Worm (Caenorhabditis elegans) whole organism, L3 larva: ENCODE results near the gene T01D3.1.

Experiments
- R02D3.7 ChIP-seq: fragments of 150-350 bp; optimal IDR thresholded peaks from 2 replicates; lab custom pipeline; 2014; ENCODE audit warnings: missing biosample characterization, missing genetic modification characterization
- aly-2 ChIP-seq: fragments of 150-350 bp; optimal IDR thresholded peaks from 2 replicates; lab custom pipeline; 2014; ENCODE audit warnings: missing biosample characterization, missing genetic modification characterization
- ama-1 ChIP-seq: fragments of 150-350 bp; optimal IDR thresholded peaks from 2 replicates; lab custom pipeline; 2018
- ceh-16 ChIP-seq: sonication (generic microtip); optimal IDR thresholded peaks from 2 replicates; lab custom pipeline; 2017; ENCODE audit warnings: missing biosample characterization, missing genetic modification characterization
- ceh-28 ChIP-seq: fragments of 150-350 bp; optimal IDR thresholded peaks from 2 replicates; lab custom pipeline; 2014; ENCODE audit warnings: missing biosample characterization, missing genetic modification reagents, missing genetic modification characterization
- ceh-82 ChIP-seq: fragments of 150-350 bp; optimal IDR thresholded peaks from 2 replicates; lab custom pipeline; 2014; ENCODE audit warnings: missing biosample characterization, missing genetic modification characterization
- ceh-9 ChIP-seq: sonication (generic microtip); optimal IDR thresholded peaks from 2 replicates; lab custom pipeline; 2018; ENCODE audit warnings: missing biosample characterization, missing genetic modification characterization
- daf-12 ChIP-seq: fragments of 150-350 bp; optimal IDR thresholded peaks from 2 replicates; lab custom pipeline; 2014; ENCODE audit warnings: missing biosample characterization, missing genetic modification reagents, missing genetic modification characterization
- egl-27 ChIP-seq: sonication (generic microtip); optimal IDR thresholded peaks from 4 replicates; lab custom pipeline; 2017; ENCODE audit warnings: missing biosample characterization, missing genetic modification reagents, missing genetic modification characterization
- egl-5 ChIP-seq: fragments of 150-350 bp; optimal IDR thresholded peaks from 2 replicates; lab custom pipeline; 2017; ENCODE audit warnings: missing biosample characterization, missing genetic modification reagents, missing genetic modification characterization, inconsistent platforms
- elt-1 ChIP-seq: fragments of 150-350 bp; optimal IDR thresholded peaks from 2 replicates; lab custom pipeline; 2014; ENCODE audit warnings: missing biosample characterization, missing genetic modification characterization
- elt-3 ChIP-seq, 3 experiments: fragments of 150-350 bp in 1 of 3; sonication (generic microtip) in 2 of 3; optimal IDR thresholded peaks; 2 replicates in 2 of 3; 4 replicates in 1 of 3; lab custom pipeline; 2014 to 2017; ENCODE audit warnings: missing biosample characterization in 3 of 3, missing genetic modification characterization in 3 of 3
- eor-1 ChIP-seq, 2 experiments: fragments of 150-350 bp; optimal IDR thresholded peaks; 2 replicates each; lab custom pipeline; 2014 to 2018; ENCODE audit warnings: missing biosample characterization in 2 of 2, missing genetic modification characterization in 2 of 2
- fkh-10 ChIP-seq: sonication (generic microtip); optimal IDR thresholded peaks from 2 replicates; lab custom pipeline; 2017; ENCODE audit warnings: missing biosample characterization, missing genetic modification reagents, missing genetic modification characterization
- fkh-2 ChIP-seq: fragments of 150-350 bp; optimal IDR thresholded peaks from 2 replicates; lab custom pipeline; 2014; ENCODE audit warnings: missing biosample characterization, missing genetic modification reagents, missing genetic modification characterization
- fos-1 ChIP-seq: fragments of 150-350 bp; optimal IDR thresholded peaks from 2 replicates; lab custom pipeline; 2014; ENCODE audit warnings: missing biosample characterization, missing genetic modification characterization
- hmg-11 ChIP-seq: sonication (generic microtip); optimal IDR thresholded peaks from 2 replicates; lab custom pipeline; 2016; ENCODE audit warnings: missing genetic modification characterization, missing compliant biosample characterization
- jun-1 ChIP-seq: fragments of 150-350 bp; optimal IDR thresholded peaks from 2 replicates; lab custom pipeline; 2014; ENCODE audit warnings: missing biosample characterization, missing genetic modification reagents, missing genetic modification characterization
- lin-15B ChIP-seq: fragments of 150-350 bp; optimal IDR thresholded peaks from 2 replicates; lab custom pipeline; 2014; ENCODE audit warnings: missing biosample characterization, missing genetic modification characterization
- lin-39 ChIP-seq: fragments of 150-350 bp; optimal IDR thresholded peaks from 2 replicates; lab custom pipeline; 2018; ENCODE audit warnings: missing biosample characterization, missing genetic modification reagents, missing genetic modification characterization
- lsy-12 ChIP-seq: sonication (generic microtip); optimal IDR thresholded peaks from 2 replicates; lab custom pipeline; 2016; ENCODE audit warnings: mild to moderate bottlenecking, missing genetic modification characterization, missing compliant biosample characterization
- mdl-1 ChIP-seq: fragments of 150-350 bp; optimal IDR thresholded peaks from 2 replicates; lab custom pipeline; 2014; ENCODE audit warnings: missing biosample characterization, missing genetic modification characterization
- mml-1 ChIP-seq: fragments of 150-350 bp; sonication (generic microtip); optimal IDR thresholded peaks from 3 replicates; lab custom pipeline; 2014; ENCODE audit warnings: missing biosample characterization, missing genetic modification characterization
- nfya-1 ChIP-seq: sonication (generic microtip); optimal IDR thresholded peaks from 2 replicates; lab custom pipeline; 2017; ENCODE audit warnings: missing genetic modification characterization, mild to moderate bottlenecking, missing compliant biosample characterization, antibody characterized with exemption, moderate library complexity; ENCODE audit not compliant: insufficient read depth
- nhr-11 ChIP-seq: fragments of 150-350 bp; optimal IDR thresholded peaks from 2 replicates; lab custom pipeline; 2014; ENCODE audit warnings: missing biosample characterization, missing genetic modification characterization
- nhr-12 ChIP-seq: fragments of 150-350 bp; optimal IDR thresholded peaks from 2 replicates; lab custom pipeline; 2014; ENCODE audit warnings: missing biosample characterization, missing genetic modification characterization
- nhr-23 ChIP-seq: fragments of 150-350 bp; optimal IDR thresholded peaks from 2 replicates; lab custom pipeline; 2014; ENCODE audit warnings: missing biosample characterization, missing genetic modification reagents, missing genetic modification characterization
- nhr-237 ChIP-seq: fragments of 150-350 bp; optimal IDR thresholded peaks from 2 replicates; lab custom pipeline; 2014; ENCODE audit warnings: missing biosample characterization, missing genetic modification characterization
- nhr-25 ChIP-seq: sonication (generic microtip); optimal IDR thresholded peaks from 2 replicates; lab custom pipeline; 2017; ENCODE audit warnings: missing biosample characterization, missing genetic modification characterization
- nhr-28 ChIP-seq: fragments of 150-350 bp; optimal IDR thresholded peaks from 2 replicates; lab custom pipeline; 2014; ENCODE audit warnings: missing biosample characterization, missing genetic modification characterization
- nhr-43 ChIP-seq: sonication (generic microtip); optimal IDR thresholded peaks from 2 replicates; lab custom pipeline; 2016; ENCODE audit warnings: mild to moderate bottlenecking, missing genetic modification characterization, missing compliant biosample characterization; ENCODE audit not compliant: poor library complexity, severe bottlenecking
- nhr-67 ChIP-seq: fragments of 150-350 bp; optimal IDR thresholded peaks from 2 replicates; lab custom pipeline; 2014; ENCODE audit warnings: missing biosample characterization, missing genetic modification characterization
- nhr-76 ChIP-seq: fragments of 150-350 bp; sonication (generic microtip); optimal IDR thresholded peaks from 5 replicates; lab custom pipeline; 2014; ENCODE audit warnings: missing biosample characterization, missing genetic modification characterization
- nhr-77 ChIP-seq: fragments of 150-350 bp; optimal IDR thresholded peaks from 2 replicates; lab custom pipeline; 2014; ENCODE audit warnings: missing biosample characterization, missing genetic modification characterization
- pha-4 ChIP-seq: fragments of 150-350 bp; optimal IDR thresholded peaks from 2 replicates; lab custom pipeline; 2014; ENCODE audit warnings: missing biosample characterization, missing genetic modification reagents, missing genetic modification characterization
- pqm-1 ChIP-seq: fragments of 150-350 bp; optimal IDR thresholded peaks from 2 replicates; lab custom pipeline; 2017; ENCODE audit warnings: missing biosample characterization, missing genetic modification characterization, inconsistent platforms
- sea-2 ChIP-seq: fragments of 150-350 bp; sonication (generic microtip); optimal IDR thresholded peaks from 4 replicates; lab custom pipeline; 2014; ENCODE audit warnings: missing biosample characterization, missing genetic modification reagents, missing genetic modification characterization
- skn-1 ChIP-seq: fragments of 150-350 bp; optimal IDR thresholded peaks from 2 replicates; lab custom pipeline; 2014; ENCODE audit warnings: missing biosample characterization, missing genetic modification characterization
- snpc-4 ChIP-seq: fragments of 150-350 bp; optimal IDR thresholded peaks from 2 replicates; lab custom pipeline; 2014; ENCODE audit warnings: missing biosample characterization, missing genetic modification characterization
- tbx-2 ChIP-seq: sonication (generic microtip); optimal IDR thresholded peaks from 2 replicates; lab custom pipeline; 2016; ENCODE audit warnings: mild to moderate bottlenecking, missing genetic modification characterization, missing compliant biosample characterization
- unc-39 ChIP-seq: sonication (generic microtip); optimal IDR thresholded peaks from 4 replicates; lab custom pipeline; 2017; ENCODE audit warnings: missing biosample characterization, missing genetic modification characterization
- unc-62 ChIP-seq: fragments of 150-350 bp; sonication (generic microtip); optimal IDR thresholded peaks from 4 replicates; lab custom pipeline; 2014; ENCODE audit warnings: missing biosample characterization, missing genetic modification reagents, missing genetic modification characterization
- zag-1 ChIP-seq: fragments of 150-350 bp; optimal IDR thresholded peaks from 2 replicates; lab custom pipeline; 2014; ENCODE audit warnings: missing biosample characterization, missing genetic modification characterization
- ztf-11 ChIP-seq: fragments of 150-350 bp; optimal IDR thresholded peaks from 2 replicates; lab custom pipeline; 2014; ENCODE audit warnings: missing biosample characterization, missing genetic modification characterization
- ztf-4 ChIP-seq: fragments of 150-350 bp; optimal IDR thresholded peaks from 2 replicates; lab custom pipeline; 2014; ENCODE audit warnings: missing biosample characterization, missing genetic modification characterization

The T01D3.1 gene

DNA sequence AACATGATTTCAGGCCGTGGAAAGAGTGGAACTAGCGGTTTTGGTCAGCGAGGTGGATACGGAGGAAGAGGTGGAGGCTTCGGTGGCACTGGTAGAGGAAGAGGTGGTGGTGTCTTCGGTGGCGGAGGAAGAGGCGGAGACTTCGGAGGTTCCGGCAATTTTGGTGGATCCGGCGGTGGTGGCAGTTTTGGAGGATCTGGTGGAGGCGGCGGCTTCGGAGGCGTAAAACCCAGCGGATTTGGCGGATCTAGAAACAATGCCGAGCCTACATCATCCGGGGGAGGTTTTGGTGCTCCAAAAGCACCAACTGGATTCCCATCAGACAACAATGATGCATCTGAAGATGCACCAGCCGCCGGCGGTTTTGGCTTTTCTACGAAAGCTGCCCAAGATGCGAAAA is 21.4 kb upstream of the T01D3.1 start:
- TF ChIP-seq fkh-2 (no peak), pqm-1 (no peak), snpc-4 (tag; lab: Kevin White, UChicago) (no peak), nhr-23 (tag; lab: Kevin White, UChicago) (no peak), hmg-11 (tag; lab: Kevin White, UChicago) (no peak), egl-27 (tag; lab: Kevin White, UChicago) (no peak), ceh-28 (tag; lab: Kevin White, UChicago) (no peak), zag-1 (tag; lab: Kevin White, UChicago) (no peak), nhr-76 (tag; lab: Kevin White, UChicago) (no peak)

DNA sequence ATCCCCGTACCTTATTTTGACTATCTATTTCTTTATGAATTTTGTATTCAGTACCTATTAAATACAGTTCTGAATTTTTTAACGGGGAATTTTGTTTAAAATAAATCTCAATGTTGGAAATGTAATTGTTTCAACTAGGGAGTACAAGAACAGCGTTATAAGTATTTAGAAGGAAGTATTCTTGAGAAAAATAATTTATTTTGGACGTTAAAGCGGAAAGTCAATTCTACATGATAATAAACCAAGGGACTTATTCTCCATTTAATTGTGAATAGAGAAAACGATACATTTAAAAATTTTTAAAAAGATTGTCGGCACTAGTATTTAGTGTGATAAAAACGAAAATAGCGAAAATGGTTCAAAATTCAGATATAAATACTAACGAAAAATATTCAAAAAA is 20.5 kb upstream of the T01D3.1 start:
- TF ChIP-seq daf-12 (tag; lab: Kevin White, UChicago): no peak
- TF ChIP-seq jun-1 (tag; lab: Kevin White, UChicago): no peak

DNA sequence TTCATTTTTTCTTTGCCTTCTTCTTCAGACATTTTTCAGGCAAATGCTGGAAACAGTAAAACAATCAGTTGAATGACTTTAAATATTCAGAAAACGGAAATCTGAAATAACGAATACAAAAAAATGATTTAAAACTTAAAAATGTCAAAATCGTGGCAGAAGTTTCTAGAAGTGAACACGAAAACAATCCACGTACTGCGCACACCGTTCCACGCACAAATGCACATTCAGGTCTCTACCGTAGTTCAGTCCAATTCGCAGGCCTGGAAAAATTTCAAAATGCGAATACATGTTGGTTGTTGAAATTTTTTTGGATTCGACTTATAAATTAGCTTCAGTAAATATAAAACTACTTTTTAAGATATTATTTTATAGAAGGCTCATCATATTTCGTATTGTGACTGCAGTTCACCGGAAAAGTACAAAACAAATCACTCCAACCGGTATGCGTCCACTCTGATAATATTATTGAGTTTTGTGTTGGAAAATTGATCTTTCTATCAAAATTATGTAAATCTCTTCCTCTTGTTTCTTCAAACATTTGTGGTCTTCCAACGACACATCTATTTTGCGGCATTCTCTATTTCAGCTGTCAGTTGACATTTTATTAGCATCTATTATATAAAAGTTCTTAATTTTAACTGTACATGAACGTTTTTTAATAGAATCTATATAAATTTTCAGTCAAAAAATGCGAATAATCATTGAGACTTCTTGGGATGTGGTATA is 17.6 kb upstream of the T01D3.1 start, which contains the start of the genes mip-2 and F58G11.4:
TSS of gene mip-2 (minus strand) at position 48 of the 729 bp plus-strand sequence.
TSS of gene F58G11.4 (plus strand) at position 679 of the 729 bp plus-strand sequence.
- no peak for TF ChIP-seq nfya-1 (tag; lab: Kevin White, UChicago)
- no peak for TF ChIP-seq nhr-11
- no peak for TF ChIP-seq sea-2 (GFP tag; lab: Kevin White, UChicago)
- TF ChIP-seq fos-1: no peak
- TF ChIP-seq hmg-11 (tag; lab: Kevin White, UChicago): no peak
- TF ChIP-seq nhr-237: no peak
- no peak for TF ChIP-seq mdl-1 (tag; lab: Kevin White, UChicago)

DNA sequence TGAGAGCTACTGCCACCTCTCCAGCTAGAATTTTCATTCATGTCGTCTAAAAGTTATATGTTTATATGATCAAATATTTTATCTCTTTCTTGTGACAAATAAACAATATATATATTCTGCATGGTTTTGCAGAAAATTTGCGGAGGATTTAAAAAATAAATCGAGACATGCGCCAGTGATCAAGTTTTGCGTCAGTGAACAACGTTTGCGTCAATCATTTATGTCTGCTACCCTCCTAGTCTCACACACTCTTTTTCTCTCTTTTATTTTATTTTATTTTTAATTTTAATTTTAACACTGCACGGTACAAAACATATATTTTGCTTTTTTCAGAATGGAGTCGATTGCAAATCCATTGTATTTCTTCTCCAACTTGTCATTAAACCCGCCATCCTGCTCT is 11.2 kb upstream of the T01D3.1 start, which contains the start of the genes tag-65 and ccz-1:
TSS of gene tag-65 (minus strand) at position 46 of the 400 bp plus-strand sequence.
TSS of gene ccz-1 (plus strand) at position 334 of the 400 bp plus-strand sequence.
- TF ChIP-seq nhr-25 (tag; lab: Kevin White, UChicago) (peak; percentile 35), lsy-12 (tag; lab: Kevin White, UChicago) (peak; percentile 42), mml-1 (tag; lab: Kevin White, UChicago) (no peak), snpc-4 (tag; lab: Kevin White, UChicago) (peak; percentile 79), ceh-82 (tag; lab: Kevin White, UChicago) (peak; percentile 71), pha-4 (peak; percentile 94), nhr-23 (tag; lab: Kevin White, UChicago) (peak; percentile 94), unc-62 (GFP tag; lab: Kevin White, UChicago) (no peak), ceh-9 (tag; lab: Kevin White, UChicago) (no peak), ceh-16 (no peak), unc-39 (tag; lab: Kevin White, UChicago) (no peak), nhr-67 (tag; lab: Kevin White, UChicago) (no peak), lin-39 (tag; lab: Kevin White, UChicago) (peak; percentile 37), egl-5 (peak; percentile 65), sea-2 (GFP tag; lab: Kevin White, UChicago) (no peak), nhr-77 (tag; lab: Kevin White, UChicago) (peak; percentile 37), tbx-2 (tag; lab: Kevin White, UChicago) (peak; percentile 80), skn-1 (no peak), fos-1 (no peak), elt-1 (peak; percentile 3), ztf-4 (tag; lab: Kevin White, UChicago) (no peak), nfya-1 (tag; lab: Kevin White, UChicago) (peak; percentile 87), ztf-11 (tag; lab: Kevin White, UChicago) (no peak), ama-1 (lab: Kevin White, UChicago) (peak; percentile 33), nhr-28 (tag; lab: Kevin White, UChicago) (no peak), hmg-11 (tag; lab: Kevin White, UChicago) (no peak), elt-3 (tag; optimal IDR thresholded peaks at IDR 0.05; lab: Kevin White, UChicago) (no peak), pqm-1 (peak; percentile 27), nhr-43 (tag; lab: Kevin White, UChicago) (peak; percentile 92), nhr-76 (tag; lab: Kevin White, UChicago) (no peak), fkh-10 (GFP tag; lab: Kevin White, UChicago) (peak; percentile 37), nhr-11 (peak; percentile 11), R02D3.7 (tag; lab: Kevin White, UChicago) (peak; percentile 81), nhr-237 (no peak), daf-12 (tag; lab: Kevin White, UChicago) (no peak), nhr-12 (tag; lab: Kevin White, UChicago) (no peak), aly-2 (tag; lab: Kevin White, UChicago) (no peak), egl-27 (tag; lab: Kevin White, UChicago) (peak; percentile 40), jun-1 (tag; lab: Kevin White, UChicago) (peak; percentile 70), ceh-28 (tag; lab: Kevin White, UChicago) (peak; percentile 77), eor-1 (tag; optimal IDR thresholded peaks at IDR 0.05; lab: Kevin White, UChicago) (no peak), lin-15B (tag; lab: Kevin White, UChicago) (peak; percentile 91)
